Worm (Caenorhabditis elegans) whole organism, late embryonic: ENCODE measurements around the gene kin-15.

Experiments used
- C08G9.2 ChIP-seq: sonication (generic microtip); optimal IDR thresholded peaks from 2 replicates; lab custom pipeline; 2016; ENCODE audit warnings: mild to moderate bottlenecking, missing genetic modification characterization, moderate library complexity, missing compliant biosample characterization
- C38D4.7 ChIP-seq: fragments of 200-800 bp; sonication (Bioruptor generic); optimal IDR thresholded peaks from 2 replicates; lab custom pipeline; 2018; ENCODE audit warnings: mild to moderate bottlenecking, missing genetic modification characterization, moderate library complexity, missing compliant biosample characterization
- ceh-31 ChIP-seq: sonication (generic microtip); optimal IDR thresholded peaks from 2 replicates; lab custom pipeline; 2016; ENCODE audit warnings: missing genetic modification characterization, missing compliant biosample characterization
- ceh-9 ChIP-seq: sonication (generic microtip); optimal IDR thresholded peaks from 2 replicates; lab custom pipeline; 2016; ENCODE audit warnings: mild to moderate bottlenecking, missing genetic modification characterization, inconsistent platforms, missing compliant biosample characterization
- dmd-4 ChIP-seq: sonication (generic microtip); optimal IDR thresholded peaks from 2 replicates; lab custom pipeline; 2016; ENCODE audit warnings: borderline replicate concordance, missing genetic modification characterization, missing compliant biosample characterization
- hlh-30 ChIP-seq: sonication (generic microtip); optimal IDR thresholded peaks from 2 replicates; lab custom pipeline; 2017; ENCODE audit warnings: antibody characterized with exemption, missing genetic modification characterization, missing compliant biosample characterization; ENCODE audit not compliant: insufficient read depth
- nfya-1 ChIP-seq: sonication (generic microtip); optimal IDR thresholded peaks from 2 replicates; lab custom pipeline; 2017; ENCODE audit warnings: missing genetic modification characterization, mild to moderate bottlenecking, missing compliant biosample characterization, antibody characterized with exemption, moderate library complexity

- TF ChIP-seq ceh-9 (tag; lab: Kevin White, UChicago) (no peak), nfya-1 (tag; lab: Kevin White, UChicago) (no peak), hlh-30 (tag; lab: Kevin White, UChicago) (no peak), C38D4.7 (GFP tag; lab: Kevin White, UChicago) (no peak), ceh-31 (tag; lab: Kevin White, UChicago) (no peak), C08G9.2 (tag; lab: Kevin White, UChicago) (no peak), dmd-4 (no peak)
Observed at ce11 chrII:9418843-9419532, 14.5 kb downstream of the kin-15 start.
